Worm (Caenorhabditis elegans) whole organism, midembryonic: ENCODE data around the gene ZK816.1.

ENCODE experiments used
- T22C8.4 ChIP-seq: fragments of 200-800 bp; sonication (Bioruptor generic); IDR thresholded peaks from 2 replicates; pipeline ENCODE4 v1.3.6; 2022; ENCODE audit warnings: missing genetic modification characterization, missing compliant biosample characterization
- cog-1 ChIP-seq: sonication (generic microtip); optimal IDR thresholded peaks from 2 replicates; lab custom pipeline; 2016; ENCODE audit warnings: missing genetic modification characterization, missing compliant biosample characterization
- flt-1 ChIP-seq: fragments of 200-800 bp; sonication (Bioruptor generic); IDR thresholded peaks from 2 replicates; pipeline ENCODE4 v1.3.6; 2022; ENCODE audit warnings: missing genetic modification characterization, missing compliant biosample characterization
- klf-2 ChIP-seq: fragments of 200-800 bp; sonication (Bioruptor generic); conservative IDR thresholded peaks from 2 replicates; pipeline ENCODE4 v1.3.6; 2022; ENCODE audit warnings: missing genetic modification reagents, missing genetic modification characterization, missing compliant biosample characterization
- med-1 ChIP-seq: sonication (generic microtip); optimal IDR thresholded peaks from 2 replicates; lab custom pipeline; 2017; ENCODE audit warnings: missing genetic modification characterization, mild to moderate bottlenecking, missing compliant biosample characterization, antibody characterized with exemption, missing genetic modification reagents; ENCODE audit not compliant: insufficient read depth
- ref-1 ChIP-seq: fragments of 200-800 bp; sonication (Bioruptor generic); conservative IDR thresholded peaks from 2 replicates; pipeline ENCODE4 v1.3.6; 2022; ENCODE audit warnings: missing genetic modification reagents, missing genetic modification characterization, missing compliant biosample characterization
- tab-1 ChIP-seq: fragments of 200-800 bp; sonication (Bioruptor generic); IDR thresholded peaks from 2 replicates; pipeline ENCODE4 v1.3.6; 2022; ENCODE audit warnings: missing genetic modification characterization, missing compliant biosample characterization
- ztf-23 ChIP-seq: fragments of 200-800 bp; sonication (Bioruptor generic); IDR thresholded peaks from 2 replicates; pipeline ENCODE4 v1.3.6; 2022; ENCODE audit warnings: missing genetic modification reagents, missing genetic modification characterization, missing compliant biosample characterization
- ztf-29 ChIP-seq: fragments of 200-800 bp; sonication (Bioruptor generic); IDR thresholded peaks from 2 replicates; pipeline ENCODE4 v1.3.6; 2022; ENCODE audit warnings: missing genetic modification reagents, missing genetic modification characterization, missing compliant biosample characterization

ZK816.1 gene

ce11 chrX:3326175-3326574 lies 25.3 kb upstream of the ZK816.1 start, which contains the start of gene F11D5.6:
Gene F11D5.6 (minus strand): TSS chrX:3326275.
- no peak for TF ChIP-seq klf-2 (GFP tag; lab: Robert Waterston, UW)
- TF ChIP-seq ztf-23 (GFP tag; lab: Robert Waterston, UW), result no peak
- no peak for TF ChIP-seq T22C8.4
- no peak for TF ChIP-seq tab-1 (GFP tag; lab: Robert Waterston, UW)
- no peak for TF ChIP-seq ref-1
- TF ChIP-seq med-1 (GFP tag; lab: Kevin White, UChicago), result no peak
- no peak for TF ChIP-seq flt-1
- no peak for TF ChIP-seq cog-1
- TF ChIP-seq ztf-29 (GFP tag; lab: Robert Waterston, UW), result no peak

DNA sequence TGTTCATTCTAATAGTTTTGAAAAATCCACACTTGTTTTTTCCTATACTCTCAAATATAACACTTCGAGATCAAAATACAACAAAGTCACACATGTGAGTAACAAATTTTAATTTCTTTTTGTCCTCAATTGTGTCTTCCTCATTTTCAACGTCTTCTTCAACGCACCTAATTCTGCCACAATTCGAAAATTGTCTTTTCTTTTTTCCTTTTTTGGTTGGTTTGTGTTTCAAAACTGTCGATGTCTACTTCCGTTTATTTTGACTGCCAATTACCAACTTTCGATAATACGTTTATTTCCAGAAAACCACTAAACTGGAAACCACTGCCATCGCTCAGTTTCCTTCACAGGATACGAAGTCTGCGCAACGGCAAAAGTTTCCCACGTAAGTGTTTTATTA lies 18.7 kb upstream of the ZK816.1 start, which contains the start of gene F11D5.1:
Gene F11D5.1, plus strand, starts transcription at position 301 of the 400 bp plus-strand sequence.
- no peak for TF ChIP-seq cog-1
- TF ChIP-seq klf-2 (GFP tag; lab: Robert Waterston, UW), result no peak
- no peak for TF ChIP-seq ref-1
- no peak for TF ChIP-seq T22C8.4
- TF ChIP-seq flt-1, result no peak
- TF ChIP-seq tab-1 (GFP tag; lab: Robert Waterston, UW), result no peak
- TF ChIP-seq med-1 (GFP tag; lab: Kevin White, UChicago), result no peak
- no peak for TF ChIP-seq ztf-29 (GFP tag; lab: Robert Waterston, UW)
- no peak for TF ChIP-seq ztf-23 (GFP tag; lab: Robert Waterston, UW)

DNA sequence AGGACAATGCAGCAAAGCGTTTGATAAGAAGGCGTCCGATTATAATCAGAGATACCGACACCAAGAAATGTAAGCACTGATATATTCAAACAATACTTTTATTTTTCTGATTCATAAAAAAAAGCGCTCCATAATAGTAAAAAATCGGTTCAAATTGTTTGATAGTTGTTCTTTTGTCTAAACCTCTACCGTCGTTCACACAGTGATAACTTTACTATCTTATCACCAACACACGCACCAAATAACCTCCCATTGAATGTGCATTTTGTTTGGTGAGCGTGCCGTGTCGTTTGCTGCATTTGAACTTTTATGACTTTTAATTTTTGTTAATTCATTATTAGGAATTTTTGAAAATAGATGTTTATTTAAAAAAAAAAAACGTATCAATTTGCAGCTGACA lies 17.4 kb upstream of the ZK816.1 start:
- TF ChIP-seq ztf-29 (GFP tag; lab: Robert Waterston, UW), result no peak
- TF ChIP-seq flt-1, result no peak
- TF ChIP-seq klf-2 (GFP tag; lab: Robert Waterston, UW), result no peak
- no peak for TF ChIP-seq tab-1 (GFP tag; lab: Robert Waterston, UW)
- no peak for TF ChIP-seq ztf-23 (GFP tag; lab: Robert Waterston, UW)
- TF ChIP-seq ref-1, result no peak
- TF ChIP-seq cog-1, result no peak
- TF ChIP-seq T22C8.4, result no peak
- no peak for TF ChIP-seq med-1 (GFP tag; lab: Kevin White, UChicago)

DNA sequence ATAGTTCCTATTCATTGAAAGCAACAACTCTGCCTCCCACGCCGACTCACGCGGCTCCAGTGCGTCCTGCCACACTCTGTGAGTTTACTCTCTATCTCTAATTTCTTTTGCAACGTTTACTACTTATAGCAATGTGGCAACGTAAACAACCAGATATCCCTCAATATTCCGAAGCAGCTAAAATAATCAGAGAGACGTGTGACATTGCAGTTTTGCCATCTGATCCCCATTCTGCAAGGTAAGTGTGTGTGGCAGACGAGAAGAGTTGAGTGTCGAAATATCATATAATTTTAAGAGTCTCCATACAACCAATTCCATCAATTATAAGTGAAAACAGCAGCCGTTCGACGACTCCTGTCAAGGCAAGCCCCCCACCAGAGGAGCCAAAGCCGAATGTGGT lies 11.6 kb upstream of the ZK816.1 start:
- TF ChIP-seq klf-2 (GFP tag; lab: Robert Waterston, UW) (no peak), T22C8.4 (no peak), tab-1 (GFP tag; lab: Robert Waterston, UW) (no peak), flt-1 (no peak), med-1 (GFP tag; lab: Kevin White, UChicago) (no peak), cog-1 (no peak), ref-1 (no peak), ztf-29 (GFP tag; lab: Robert Waterston, UW) (no peak), ztf-23 (GFP tag; lab: Robert Waterston, UW) (no peak)

DNA sequence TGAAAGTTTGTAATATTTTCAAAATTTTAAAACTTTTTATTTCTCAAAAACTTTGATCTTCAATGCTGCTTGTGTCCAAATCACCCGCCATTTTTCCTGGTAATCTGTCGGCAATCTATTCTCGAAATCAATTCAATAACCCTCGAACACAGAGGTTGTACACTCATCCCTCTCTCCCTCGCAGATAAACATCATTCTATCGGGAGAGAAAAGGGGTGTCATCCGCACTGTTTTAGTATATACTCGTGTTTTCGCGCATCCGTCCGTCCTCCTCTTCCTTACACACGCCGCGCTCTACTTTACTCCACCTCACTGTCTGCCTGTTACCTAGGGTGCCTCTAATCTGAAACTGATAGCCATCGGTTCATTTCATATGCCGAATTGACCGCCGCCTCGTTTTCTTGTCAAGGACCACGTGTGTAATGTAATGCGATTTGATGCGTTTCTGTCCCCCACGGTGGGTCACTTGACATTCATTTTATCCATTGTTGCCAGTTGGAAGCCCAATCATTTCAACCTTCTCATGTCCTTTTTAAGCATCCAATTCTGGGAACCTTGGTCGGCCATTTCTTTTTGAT lies 7.8 kb upstream of the ZK816.1 start:
- TF ChIP-seq ztf-23 (GFP tag; lab: Robert Waterston, UW), result no peak
- TF ChIP-seq T22C8.4, result no peak
- no peak for TF ChIP-seq ref-1
- no peak for TF ChIP-seq klf-2 (GFP tag; lab: Robert Waterston, UW)
- no peak for TF ChIP-seq med-1 (GFP tag; lab: Kevin White, UChicago)
- TF ChIP-seq ztf-29 (GFP tag; lab: Robert Waterston, UW), result no peak
- TF ChIP-seq flt-1, result no peak
- no peak for TF ChIP-seq cog-1
- TF ChIP-seq tab-1 (GFP tag; lab: Robert Waterston, UW), result no peak

- TF ChIP-seq cog-1 (peak; percentile 20), klf-2 (GFP tag; lab: Robert Waterston, UW) (0 out of 2 replicates have a peak, but pooled peaks have one; percentile 43), med-1 (GFP tag; lab: Kevin White, UChicago) (peak; percentile 9), flt-1 (peak; percentile 93), ztf-23 (GFP tag; lab: Robert Waterston, UW) (peak; percentile 84), ztf-29 (GFP tag; lab: Robert Waterston, UW) (peak; percentile 88), tab-1 (GFP tag; lab: Robert Waterston, UW) (peak; percentile 91), T22C8.4 (peak; percentile 83), ref-1 (peak; percentile 78)
Measured at ce11 chrX:3347904-3348441, 3.5 kb upstream of the ZK816.1 start, which contains the start of gene ZK816.3. Gene ZK816.3 (plus strand): TSS chrX:3348391.

DNA sequence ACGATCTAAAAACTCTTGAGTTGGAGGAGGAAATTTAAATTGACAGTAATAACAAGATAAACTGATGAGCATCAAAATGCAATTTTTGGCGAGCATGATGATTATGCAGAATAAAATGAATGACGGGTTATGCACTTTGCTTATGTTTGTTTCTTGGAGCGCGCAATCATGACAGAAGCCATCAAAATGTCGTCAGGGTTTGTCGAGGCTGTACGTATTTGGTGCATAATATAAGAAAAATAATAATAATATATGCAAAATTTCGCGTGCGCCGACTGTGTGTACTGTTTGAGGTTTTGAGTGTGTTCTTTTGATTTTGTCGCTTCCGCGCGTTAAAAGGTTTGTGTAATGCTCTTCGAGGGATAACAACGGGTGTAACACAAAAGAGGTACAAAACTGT lies 1.2 kb upstream of the ZK816.1 start, which contains the start of gene nspg-4:
Gene nspg-4, minus strand, starts transcription at position 101 of the 400 bp plus-strand sequence.
- no peak for TF ChIP-seq ztf-29 (GFP tag; lab: Robert Waterston, UW)
- TF ChIP-seq ztf-23 (GFP tag; lab: Robert Waterston, UW), result no peak
- TF ChIP-seq med-1 (GFP tag; lab: Kevin White, UChicago), result no peak

- no peak for TF ChIP-seq T22C8.4
- TF ChIP-seq ref-1, result no peak
- no peak for TF ChIP-seq cog-1
- no peak for TF ChIP-seq med-1 (GFP tag; lab: Kevin White, UChicago)
- no peak for TF ChIP-seq flt-1
- no peak for TF ChIP-seq ztf-23 (GFP tag; lab: Robert Waterston, UW)
Measured at ce11 chrX:3362378-3362777, 10.9 kb downstream of the ZK816.1 start, which contains the start of gene dhs-26. Gene dhs-26 (minus strand): TSS chrX:3362493.

DNA sequence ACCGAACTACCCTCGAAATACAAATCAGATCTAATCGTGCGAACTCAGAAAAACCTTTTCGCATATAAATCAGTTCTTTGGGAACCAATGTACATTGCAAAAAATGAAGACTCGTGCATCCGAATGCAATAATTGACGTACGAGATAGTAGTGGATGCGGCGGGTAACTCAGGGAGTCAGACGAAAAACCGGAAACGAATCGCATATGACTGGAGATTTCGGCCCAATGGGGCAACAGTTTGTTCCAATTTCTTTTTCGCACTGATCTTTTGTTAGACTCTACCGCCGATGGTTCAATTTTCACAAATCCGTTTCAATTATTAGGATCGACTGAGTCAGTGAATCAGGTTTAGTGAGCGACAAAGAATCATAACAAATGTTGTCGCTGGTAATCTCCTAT lies 15.3 kb downstream of the ZK816.1 start:
- TF ChIP-seq flt-1 (no peak), cog-1 (no peak), ztf-29 (GFP tag; lab: Robert Waterston, UW) (no peak), ref-1 (no peak), med-1 (GFP tag; lab: Kevin White, UChicago) (no peak), klf-2 (GFP tag; lab: Robert Waterston, UW) (no peak), T22C8.4 (no peak), ztf-23 (GFP tag; lab: Robert Waterston, UW) (no peak)

DNA sequence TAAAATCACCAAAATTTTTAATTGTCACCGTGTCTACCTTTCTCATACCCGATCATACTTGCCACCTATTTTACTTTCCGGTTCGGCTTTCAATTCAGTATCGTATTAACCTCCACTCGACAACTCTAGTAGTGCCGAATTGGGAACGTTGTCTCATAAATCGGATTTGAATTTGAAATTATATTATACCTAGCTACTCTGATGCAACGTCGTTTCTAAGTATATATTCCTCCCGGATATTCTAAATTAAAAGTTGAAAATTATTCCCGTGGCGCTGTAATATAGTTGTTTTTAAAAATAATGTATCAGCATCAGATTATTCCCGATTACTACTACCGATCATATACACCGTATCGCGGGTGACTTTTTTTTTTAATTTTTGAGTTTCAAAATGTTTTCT lies 17.1 kb downstream of the ZK816.1 start, which contains the start of gene ZK563.2:
Gene ZK563.2, plus strand, starts transcription at position 301 of the 400 bp plus-strand sequence.
- TF ChIP-seq klf-2 (GFP tag; lab: Robert Waterston, UW), result no peak
- no peak for TF ChIP-seq tab-1 (GFP tag; lab: Robert Waterston, UW)
- no peak for TF ChIP-seq cog-1
- TF ChIP-seq med-1 (GFP tag; lab: Kevin White, UChicago), result no peak
- no peak for TF ChIP-seq ztf-29 (GFP tag; lab: Robert Waterston, UW)
- no peak for TF ChIP-seq flt-1
- TF ChIP-seq ztf-23 (GFP tag; lab: Robert Waterston, UW), result no peak
- TF ChIP-seq T22C8.4, result no peak
- TF ChIP-seq ref-1, result no peak
